Fruit fly (Drosophila melanogaster) whole organism, prepupa: ENCODE results near the gene FucT6.

Experiments
- CG10631 ChIP-seq: fragments of 200-800 bp; sonication (Bioruptor generic); optimal IDR thresholded peaks from 2 replicates; lab custom pipeline; 2016; ENCODE audit warnings: missing biosample characterization, missing genetic modification characterization
- CG10669 ChIP-seq: fragments of 200-800 bp; sonication (Bioruptor generic); optimal IDR thresholded peaks from 3 replicates; lab custom pipeline; 2018; ENCODE audit warnings: missing biosample characterization, mild to moderate bottlenecking, missing genetic modification characterization, moderate library complexity
- CG11294 ChIP-seq: fragments of 200-800 bp; sonication (Bioruptor generic); IDR thresholded peaks from 2 replicates; pipeline ENCODE4 v1.3.6; 2022; ENCODE audit warnings: missing biosample characterization, missing genetic modification characterization
- CG11762 ChIP-seq: fragments of 200-800 bp; sonication (Bioruptor generic); optimal IDR thresholded peaks from 3 replicates; lab custom pipeline; 2016; ENCODE audit warnings: missing biosample characterization, missing genetic modification characterization; ENCODE audit not compliant: insufficient read depth
- CG11902 ChIP-seq: fragments of 200-800 bp; sonication (Bioruptor generic); optimal IDR thresholded peaks from 3 replicates; lab custom pipeline; 2016; ENCODE audit warnings: missing biosample characterization, missing genetic modification characterization
- CG15336 ChIP-seq: fragments of 200-800 bp; sonication (Bioruptor generic); IDR thresholded peaks from 2 replicates; pipeline ENCODE4 v1.3.6; 2022; ENCODE audit warnings: missing biosample characterization, missing genetic modification characterization
- CG1621 ChIP-seq: fragments of 200-800 bp; sonication (Bioruptor generic); optimal IDR thresholded peaks from 3 replicates; lab custom pipeline; 2018; ENCODE audit warnings: missing biosample characterization, mild to moderate bottlenecking, missing genetic modification characterization
- CG16779 ChIP-seq: fragments of 200-800 bp; sonication (Bioruptor generic); optimal IDR thresholded peaks from 3 replicates; lab custom pipeline; 2017; ENCODE audit warnings: missing biosample characterization, mild to moderate bottlenecking, missing genetic modification characterization
- CG3032 ChIP-seq: fragments of 200-800 bp; optimal IDR thresholded peaks from 2 replicates; lab custom pipeline; 2019; ENCODE audit warnings: missing biosample characterization, mild to moderate bottlenecking, missing genetic modification characterization, moderate library complexity
- CG31627 ChIP-seq: fragments of 200-800 bp; sonication (Bioruptor generic); optimal IDR thresholded peaks from 3 replicates; lab custom pipeline; 2016; ENCODE audit warnings: missing biosample characterization, missing genetic modification characterization
- CG3919 ChIP-seq: fragments of 200-800 bp; sonication (Bioruptor generic); optimal IDR thresholded peaks from 3 replicates; lab custom pipeline; 2016; ENCODE audit warnings: missing biosample characterization, missing genetic modification characterization
- CG4318 ChIP-seq: fragments of 200-800 bp; sonication (Bioruptor generic); optimal IDR thresholded peaks from 3 replicates; lab custom pipeline; 2017; ENCODE audit warnings: missing biosample characterization, mild to moderate bottlenecking, missing genetic modification characterization
- CG6163 ChIP-seq: fragments of 200-800 bp; sonication (Bioruptor generic); IDR thresholded peaks from 3 replicates; pipeline ENCODE4 v1.3.6; 2022; ENCODE audit warnings: missing biosample characterization, missing genetic modification characterization
- CG6276 ChIP-seq: fragments of 200-800 bp; sonication (Bioruptor generic); optimal IDR thresholded peaks from 2 replicates; lab custom pipeline; 2017; ENCODE audit warnings: missing biosample characterization, mild to moderate bottlenecking, missing genetic modification characterization
- CG6792 ChIP-seq: fragments of 200-800 bp; sonication (Bioruptor generic); optimal IDR thresholded peaks from 3 replicates; lab custom pipeline; 2016; ENCODE audit warnings: missing biosample characterization, missing genetic modification characterization
- CG6854 ChIP-seq: fragments of 200-800 bp; sonication (Bioruptor generic); optimal IDR thresholded peaks from 2 replicates; lab custom pipeline; 2017; ENCODE audit warnings: missing biosample characterization, mild to moderate bottlenecking, missing genetic modification characterization
- CG8119 ChIP-seq: fragments of 200-800 bp; sonication (Bioruptor generic); IDR thresholded peaks from 3 replicates; pipeline ENCODE4 v1.3.6; 2022; ENCODE audit warnings: missing biosample characterization, missing genetic modification characterization
- CG8319 ChIP-seq: fragments of 200-800 bp; sonication (Bioruptor generic); optimal IDR thresholded peaks from 3 replicates; lab custom pipeline; 2016; ENCODE audit warnings: missing biosample characterization, missing genetic modification characterization
- CG8632 ChIP-seq: fragments of 200-800 bp; sonication (Bioruptor generic); optimal IDR thresholded peaks from 3 replicates; lab custom pipeline; 2016; ENCODE audit warnings: missing biosample characterization, missing genetic modification characterization
- CG9139 ChIP-seq: fragments of 200-800 bp; sonication (Bioruptor generic); optimal IDR thresholded peaks from 3 replicates; lab custom pipeline; 2017; ENCODE audit warnings: missing biosample characterization, mild to moderate bottlenecking, missing genetic modification characterization
- Eip75B ChIP-seq: fragments of 200-800 bp; sonication (Bioruptor generic); optimal IDR thresholded peaks from 3 replicates; lab custom pipeline; 2016; ENCODE audit warnings: missing biosample characterization, missing genetic modification characterization
- Eip78C ChIP-seq: fragments of 200-800 bp; sonication (Bioruptor generic); peaks from one replicate; lab custom pipeline; 2016; ENCODE audit warnings: missing biosample characterization, missing genetic modification characterization
- Eip93F ChIP-seq: fragments of 200-800 bp; sonication (Bioruptor generic); optimal IDR thresholded peaks from 2 replicates; lab custom pipeline; 2016; ENCODE audit warnings: missing biosample characterization, mild to moderate bottlenecking, missing genetic modification characterization
- Ets21C ChIP-seq: fragments of 200-800 bp; sonication (Bioruptor generic); optimal IDR thresholded peaks from 3 replicates; lab custom pipeline; 2016; ENCODE audit warnings: missing biosample characterization, missing genetic modification characterization
- Ets96B ChIP-seq: fragments of 200-800 bp; optimal IDR thresholded peaks from 2 replicates; lab custom pipeline; 2019; ENCODE audit warnings: missing biosample characterization, mild to moderate bottlenecking, missing genetic modification characterization, moderate library complexity
- Gug ChIP-seq: fragments of 200-800 bp; sonication (Bioruptor generic); IDR thresholded peaks from 2 replicates; pipeline ENCODE4 v1.3.6; 2022; ENCODE audit warnings: missing biosample characterization, missing genetic modification characterization
- Hr38 ChIP-seq: sonication (Bioruptor generic); optimal IDR thresholded peaks from 2 replicates; lab custom pipeline; 2016; ENCODE audit warnings: missing biosample characterization, missing genetic modification characterization
- Hr39 ChIP-seq: fragments of 200-800 bp; sonication (Bioruptor generic); optimal IDR thresholded peaks from 2 replicates; lab custom pipeline; 2016; ENCODE audit warnings: missing biosample characterization, missing genetic modification characterization
- Hr4 ChIP-seq: fragments of 200-800 bp; sonication (Bioruptor generic); optimal IDR thresholded peaks from 3 replicates; lab custom pipeline; 2016; ENCODE audit warnings: missing biosample characterization, missing genetic modification characterization
- Lpt ChIP-seq: fragments of 200-800 bp; sonication (Bioruptor generic); optimal IDR thresholded peaks from 3 replicates; lab custom pipeline; 2016; ENCODE audit warnings: missing biosample characterization, missing genetic modification characterization
- Met ChIP-seq: fragments of 200-800 bp; sonication (Bioruptor generic); optimal IDR thresholded peaks from 3 replicates; lab custom pipeline; 2016; ENCODE audit warnings: missing biosample characterization, missing genetic modification characterization
- OdsH ChIP-seq: fragments of 200-800 bp; sonication (Bioruptor generic); optimal IDR thresholded peaks from 3 replicates; lab custom pipeline; 2016; ENCODE audit warnings: missing biosample characterization, missing genetic modification characterization
- Smox ChIP-seq: fragments of 200-800 bp; sonication (Bioruptor generic); optimal IDR thresholded peaks from 3 replicates; lab custom pipeline; 2016; ENCODE audit warnings: missing biosample characterization, missing genetic modification characterization
- Sox15 ChIP-seq: fragments of 200-800 bp; sonication (Bioruptor generic); optimal IDR thresholded peaks from 3 replicates; lab custom pipeline; 2016; ENCODE audit warnings: missing biosample characterization, missing genetic modification characterization
- achi ChIP-seq: fragments of 200-800 bp; sonication (Bioruptor generic); optimal IDR thresholded peaks from 3 replicates; lab custom pipeline; 2016; ENCODE audit warnings: missing biosample characterization, missing genetic modification characterization
- acj6 ChIP-seq: fragments of 200-800 bp; sonication (Bioruptor generic); optimal IDR thresholded peaks from 3 replicates; lab custom pipeline; 2016; ENCODE audit warnings: missing biosample characterization, missing genetic modification characterization
- cyc ChIP-seq: fragments of 200-800 bp; sonication (Bioruptor generic); optimal IDR thresholded peaks from 3 replicates; lab custom pipeline; 2016; ENCODE audit warnings: missing biosample characterization, missing genetic modification characterization
- dac ChIP-seq: fragments of 200-800 bp; sonication (Bioruptor generic); optimal IDR thresholded peaks from 2 replicates; lab custom pipeline; 2017; ENCODE audit warnings: missing biosample characterization, mild to moderate bottlenecking, missing genetic modification characterization
- dsx ChIP-seq: fragments of 200-800 bp; optimal IDR thresholded peaks from 3 replicates; lab custom pipeline; 2019; ENCODE audit warnings: missing biosample characterization, mild to moderate bottlenecking, missing genetic modification characterization, moderate library complexity; ENCODE audit not compliant: poor library complexity, severe bottlenecking
- eg ChIP-seq: fragments of 200-800 bp; sonication (Bioruptor generic); IDR thresholded peaks from 3 replicates; pipeline ENCODE4 v1.3.6; 2022; ENCODE audit warnings: missing biosample characterization, missing genetic modification characterization
- esn ChIP-seq: fragments of 200-800 bp; sonication (Bioruptor generic); optimal IDR thresholded peaks from 2 replicates; lab custom pipeline; 2016; ENCODE audit warnings: missing biosample characterization, mild to moderate bottlenecking, missing genetic modification characterization, moderate library complexity
- fd59A ChIP-seq: fragments of 200-800 bp; sonication (Bioruptor generic); optimal IDR thresholded peaks from 2 replicates; lab custom pipeline; 2017; ENCODE audit warnings: missing biosample characterization, mild to moderate bottlenecking, missing genetic modification characterization, missing genetic modification reagents
- fd85E ChIP-seq: fragments of 200-800 bp; sonication (Bioruptor generic); optimal IDR thresholded peaks from 3 replicates; lab custom pipeline; 2016; ENCODE audit warnings: missing biosample characterization, missing genetic modification characterization
- fkh ChIP-seq: fragments of 200-800 bp; sonication (Bioruptor generic); optimal IDR thresholded peaks from 3 replicates; lab custom pipeline; 2017; ENCODE audit warnings: missing biosample characterization, mild to moderate bottlenecking, missing genetic modification characterization, moderate library complexity
- lz ChIP-seq: fragments of 200-800 bp; sonication (Bioruptor generic); optimal IDR thresholded peaks from 3 replicates; lab custom pipeline; 2016; ENCODE audit warnings: missing biosample characterization, missing genetic modification characterization
- pdm3 ChIP-seq: fragments of 200-800 bp; sonication (Bioruptor generic); optimal IDR thresholded peaks from 3 replicates; lab custom pipeline; 2016; ENCODE audit warnings: missing biosample characterization, missing genetic modification characterization
- ss ChIP-seq, 2 experiments: fragments of 200-800 bp; sonication (Bioruptor generic); optimal IDR thresholded peaks; 2 replicates in 1 of 2; 3 replicates in 1 of 2; lab custom pipeline; 2017 to 2018; ENCODE audit warnings: mild to moderate bottlenecking in 2 of 2, missing biosample characterization in 2 of 2, missing genetic modification characterization in 2 of 2, moderate library complexity in 1 of 2
- svp ChIP-seq: fragments of 200-800 bp; sonication (Bioruptor generic); peaks from one replicate; lab custom pipeline; 2016; ENCODE audit warnings: missing biosample characterization, missing genetic modification characterization
- topi ChIP-seq: fragments of 200-800 bp; sonication (Bioruptor generic); optimal IDR thresholded peaks from 3 replicates; lab custom pipeline; 2016; ENCODE audit warnings: missing biosample characterization, missing genetic modification characterization

FucT6 gene

DNA sequence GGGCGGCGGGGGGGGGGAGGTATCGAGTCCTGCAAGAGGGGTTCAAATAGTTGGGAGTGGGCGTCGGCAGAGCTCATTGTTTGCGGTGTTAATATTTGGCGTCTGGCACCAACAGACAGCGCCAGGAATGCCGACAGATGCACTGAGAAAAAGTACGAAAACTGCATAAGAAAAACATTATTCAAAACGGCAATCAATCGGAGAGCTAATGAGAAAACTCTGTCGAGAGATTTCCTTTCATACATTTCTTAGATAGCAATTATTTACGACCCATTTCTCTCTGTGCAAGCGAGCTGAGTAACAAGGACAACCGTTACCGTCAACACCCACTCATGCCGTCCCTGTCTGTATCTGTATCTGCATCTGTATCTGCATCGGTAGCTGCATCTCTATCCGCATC is 45.7 kb downstream of the FucT6 start (continued):
- TF ChIP-seq dac (GFP tag; lab: Kevin White, UChicago) (no peak), CG8119 (GFP tag; lab: Robert Waterston, UW) (peak; percentile 36; the same call in 1 of the 3 replicates), Sox15 (GFP tag; lab: Kevin White, UChicago) (peak; percentile 19), Eip93F (GFP tag; lab: Kevin White, UChicago) (no peak), Smox (GFP tag; lab: Kevin White, UChicago) (no peak), pdm3 (GFP tag; lab: Kevin White, UChicago) (peak; percentile 43), CG11762 (GFP tag; lab: Kevin White, UChicago) (no peak), eg (GFP tag; lab: Robert Waterston, UW) (0 out of 3 replicates have a peak, but pooled peaks have one; percentile 56), Hr38 (GFP tag; lab: Kevin White, UChicago) (no peak), ss (GFP tag; optimal IDR thresholded peaks at IDR 0.05; lab: Kevin White, UChicago) (peak; percentile 7 to 51), CG31627 (GFP tag; lab: Kevin White, UChicago) (no peak), CG10669 (GFP tag; lab: Kevin White, UChicago) (peak; percentile 51), OdsH (GFP tag; lab: Kevin White, UChicago) (peak; percentile 48)

DNA sequence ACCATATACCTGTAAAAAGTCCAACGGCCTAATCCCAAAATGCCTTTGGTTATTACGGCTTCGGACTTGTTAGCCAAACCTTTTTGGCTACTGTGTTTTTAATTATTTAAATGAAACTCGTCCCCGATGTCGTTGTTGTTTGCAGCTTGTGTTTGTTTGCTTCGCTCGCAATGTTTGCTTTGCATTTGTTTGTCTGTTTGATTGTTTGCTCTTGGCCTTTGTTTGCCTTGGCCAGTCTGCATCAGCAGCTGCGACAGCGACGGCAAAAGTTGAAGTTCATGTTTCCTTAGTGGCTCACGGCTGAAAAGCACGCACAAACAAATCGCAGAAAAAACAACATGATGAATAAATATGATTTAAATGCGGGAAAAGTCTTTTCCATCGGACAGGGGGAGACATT is 49.3 kb downstream of the FucT6 start:
- TF ChIP-seq CG6792 (GFP tag; lab: Kevin White, UChicago) (peak; percentile 50), CG31627 (GFP tag; lab: Kevin White, UChicago) (no peak), pdm3 (GFP tag; lab: Kevin White, UChicago) (no peak), CG3919 (GFP tag; lab: Kevin White, UChicago) (peak; percentile 21), Met (GFP tag; lab: Kevin White, UChicago) (peak; percentile 77), acj6 (no peak), CG6276 (GFP tag; lab: Kevin White, UChicago) (no peak), CG8319 (GFP tag; lab: Kevin White, UChicago) (peak; percentile 7), CG8119 (GFP tag; lab: Robert Waterston, UW) (no peak), CG11902 (GFP tag; lab: Kevin White, UChicago) (no peak), fkh (GFP tag; lab: Kevin White, UChicago) (peak; percentile 62), Sox15 (GFP tag; lab: Kevin White, UChicago) (no peak), CG1621 (tag; lab: Kevin White, UChicago) (no peak), CG6854 (GFP tag; lab: Kevin White, UChicago) (peak; percentile 29), CG8632 (peak; percentile 41), CG9139 (GFP tag; lab: Kevin White, UChicago) (no peak), dac (GFP tag; lab: Kevin White, UChicago) (no peak), OdsH (GFP tag; lab: Kevin White, UChicago) (no peak), Eip93F (GFP tag; lab: Kevin White, UChicago) (no peak), esn (GFP tag; lab: Kevin White, UChicago) (peak; percentile 46), Hr38 (GFP tag; lab: Kevin White, UChicago) (no peak), cyc (GFP tag; lab: Kevin White, UChicago) (peak; percentile 7), eg (GFP tag; lab: Robert Waterston, UW) (no peak), Smox (GFP tag; lab: Kevin White, UChicago) (peak; percentile 18), Gug (GFP tag; lab: Robert Waterston, UW) (no peak), dsx (GFP tag; lab: Kevin White, UChicago) (no peak), Ets96B (tag; lab: Kevin White, UChicago) (no peak), Eip78C (GFP tag; lab: Kevin White, UChicago) (peak; percentile 76), svp (GFP tag; lab: Kevin White, UChicago) (no peak), CG3032 (tag; lab: Kevin White, UChicago) (no peak), fd85E (no peak), CG15336 (GFP tag; lab: Robert Waterston, UW) (no peak), Lpt (GFP tag; lab: Kevin White, UChicago) (no peak), Ets21C (GFP tag; lab: Kevin White, UChicago) (no peak), CG6163 (GFP tag; lab: Robert Waterston, UW) (peak; percentile 39; the same call in 1 of the 3 replicates), CG16779 (tag; lab: Kevin White, UChicago) (no peak), Hr4 (GFP tag; lab: Kevin White, UChicago) (no peak), Hr39 (GFP tag; lab: Kevin White, UChicago) (no peak), topi (no peak), CG10631 (GFP tag; lab: Kevin White, UChicago) (no peak), fd59A (no peak), CG11294 (GFP tag; lab: Robert Waterston, UW) (no peak), lz (GFP tag; lab: Kevin White, UChicago) (no peak), CG4318 (GFP tag; lab: Kevin White, UChicago) (no peak), ss (GFP tag; optimal IDR thresholded peaks at IDR 0.05; lab: Kevin White, UChicago) (no peak), achi (GFP tag; lab: Kevin White, UChicago) (no peak), Eip75B (peak; percentile 28)
